Worm (Caenorhabditis elegans) whole organism, young adult: Measurements from ENCODE around the gene K10D11.7.

ENCODE experiments used
- F57C9.4 ChIP-seq: sonication (generic microtip); optimal IDR thresholded peaks from 2 replicates; lab custom pipeline; 2017; ENCODE audit warnings: mild to moderate bottlenecking, missing genetic modification characterization, missing compliant biosample characterization
- Y79H2A.3 ChIP-seq: fragments of 200-800 bp; sonication (Bioruptor generic); conservative IDR thresholded peaks from 2 replicates; pipeline ENCODE4 v1.3.6; 2022; ENCODE audit warnings: missing genetic modification reagents, missing genetic modification characterization, missing compliant biosample characterization
- aptf-2 ChIP-seq: fragments of 200-800 bp; sonication (Bioruptor generic); conservative IDR thresholded peaks from 2 replicates; pipeline ENCODE4 v1.3.6; 2022; ENCODE audit warnings: missing genetic modification reagents, missing genetic modification characterization, missing compliant biosample characterization
- ceh-91 ChIP-seq: fragments of 200-800 bp; sonication (Bioruptor generic); IDR thresholded peaks from 2 replicates; pipeline ENCODE4 v1.3.6; 2022; ENCODE audit warnings: missing genetic modification reagents, missing genetic modification characterization, missing compliant biosample characterization
- lin-54 ChIP-seq: fragments of 200-800 bp; sonication (Bioruptor generic); optimal IDR thresholded peaks from 2 replicates; lab custom pipeline; 2018; ENCODE audit warnings: mild to moderate bottlenecking, missing genetic modification characterization, missing compliant biosample characterization
- madf-8 ChIP-seq: fragments of 200-800 bp; sonication (Bioruptor generic); conservative IDR thresholded peaks from 2 replicates; pipeline ENCODE4 v1.3.6; 2022; ENCODE audit warnings: missing genetic modification reagents, missing genetic modification characterization, missing compliant biosample characterization
- rpc-1 ChIP-seq, 2 experiments: fragments of 150-350 bp in 1 of 2; sonication (generic microtip) in 1 of 2; optimal IDR thresholded peaks; 2 replicates each; lab custom pipeline; 2014 to 2018; ENCODE audit warnings: missing biosample characterization in 1 of 2, missing genetic modification characterization in 1 of 2, missing genetic modification reagents in 1 of 2, missing genotype in 1 of 2
- snpc-4 ChIP-seq, 5 experiments: fragments of 150-350 bp in 1 of 5; sonication (generic microtip) in 4 of 5; optimal IDR thresholded peaks; 2 replicates each; lab custom pipeline; 2014 to 2018; ENCODE audit warnings: missing genetic modification characterization in 5 of 5, missing biosample characterization in 3 of 5, antibody characterized with exemption in 2 of 5, mild to moderate bottlenecking in 2 of 5, missing compliant biosample characterization in 2 of 5, missing genotype in 2 of 5, moderate library complexity in 2 of 5, missing genetic modification reagents in 1 of 5

ce11 chrIV:13026762-13027161, 31.0 kb upstream of the K10D11.7 start:
- no peak for TF ChIP-seq rpc-1 (optimal IDR thresholded peaks at IDR 0.05; lab: Kevin White, UChicago)
- TF ChIP-seq rpc-1 (tag; optimal IDR thresholded peaks at IDR 0.05; lab: Kevin White, UChicago), result no peak
- no peak for TF ChIP-seq ceh-91 (GFP tag; lab: Robert Waterston, UW)
- TF ChIP-seq madf-8 (GFP tag; lab: Robert Waterston, UW), result no peak
- no peak for TF ChIP-seq aptf-2 (GFP tag; lab: Robert Waterston, UW)
- no peak for TF ChIP-seq snpc-4 (GFP tag; optimal IDR thresholded peaks at IDR 0.05; lab: Kevin White, UChicago)
- no peak for TF ChIP-seq snpc-4 (tag; optimal IDR thresholded peaks at IDR 0.05; lab: Kevin White, UChicago)
- no peak for TF ChIP-seq lin-54 (GFP tag; lab: Kevin White, UChicago)
- TF ChIP-seq Y79H2A.3, result no peak
- no peak for TF ChIP-seq F57C9.4 (tag; lab: Kevin White, UChicago)
